Worm (Caenorhabditis elegans) whole organism, L2 larva: ENCODE data around the gene bec-1.

Experiments
- snpc-4 ChIP-seq: fragments of 150-350 bp; optimal IDR thresholded peaks from 2 replicates; lab custom pipeline; 2014; ENCODE audit warnings: missing biosample characterization, missing genetic modification characterization
- zag-1 ChIP-seq: fragments of 150-350 bp; optimal IDR thresholded peaks from 2 replicates; lab custom pipeline; 2014; ENCODE audit warnings: missing biosample characterization, missing genetic modification characterization

DNA sequence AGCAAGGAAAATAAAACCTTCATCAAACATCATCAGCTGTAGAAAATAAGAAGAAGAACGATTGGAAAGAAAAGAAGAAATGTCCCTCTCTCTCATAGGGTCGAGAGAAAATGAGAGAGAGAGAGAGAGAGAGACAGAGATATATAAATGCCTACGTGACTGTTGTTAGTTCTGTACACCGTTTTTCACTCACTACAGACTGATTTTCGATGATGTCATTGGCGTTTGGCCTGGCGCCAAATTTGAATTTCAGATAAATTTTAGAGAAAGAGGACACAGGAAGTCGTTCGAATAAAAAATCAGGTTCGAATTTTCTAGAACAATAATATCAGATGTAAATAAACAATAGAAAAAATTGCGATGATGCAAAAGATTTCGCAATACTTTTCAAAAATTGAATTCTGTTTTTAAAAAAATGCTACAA, 8.2 kb downstream of the bec-1 start:
- TF ChIP-seq snpc-4 (tag; lab: Kevin White, UChicago) (no peak), zag-1 (no peak)
